Fruit fly (Drosophila melanogaster): Measurements from ENCODE around the gene IPIP.

IPIP gene

dm6 chr2L:6065823-6066222 is 18.0 kb downstream of the IPIP start, which contains the start of the genes Fbw5 and CG9147 (continued):
- TF ChIP-seq Hand (GFP tag; optimal IDR thresholded peaks at IDR 0.05) (peak; percentile 99), Chrac-16 (GFP tag; optimal IDR thresholded peaks at IDR 0.05) (peak; percentile 100), ac (GFP tag; optimal IDR thresholded peaks at IDR 0.05) (peak; percentile 98), CG6175 (GFP tag; IDR thresholded peaks at IDR 0.05) (peak; percentile 98), CG10267 (tag; optimal IDR thresholded peaks at IDR 0.05) (peak; percentile 98), phol (tag; optimal IDR thresholded peaks at IDR 0.05) (peak; percentile 98), cas (GFP tag; IDR thresholded peaks at IDR 0.05) (peak; percentile 99), CG11398 (GFP tag; optimal IDR thresholded peaks at IDR 0.05) (peak; percentile 99), Nf-YA (GFP tag; IDR thresholded peaks at IDR 0.05) (peak; percentile 99), Sox100B (GFP tag; optimal IDR thresholded peaks at IDR 0.05) (peak; percentile 99), Doc3 (GFP tag; IDR thresholded peaks at IDR 0.05; ENCODE audit: partially characterized antibody) (no peak; the same call in 2 of the 3 replicates), CG8089 (GFP tag; optimal IDR thresholded peaks at IDR 0.05) (peak; percentile 99), onecut (GFP tag; IDR thresholded peaks at IDR 0.05) (peak; percentile 99), CG8290 (GFP tag; optimal IDR thresholded peaks at IDR 0.05) (peak; percentile 99), CG8290 (tag; optimal IDR thresholded peaks at IDR 0.05) (peak; percentile 97 to 100), az2 (GFP tag; optimal IDR thresholded peaks at IDR 0.05) (peak; percentile 100), Hey (tag; optimal IDR thresholded peaks at IDR 0.05) (peak; percentile 97), CG15514 (GFP tag; optimal IDR thresholded peaks at IDR 0.05) (peak; percentile 95), CG16863 (GFP tag; optimal IDR thresholded peaks at IDR 0.05) (peak; percentile 99), Elba2 (GFP tag; optimal IDR thresholded peaks at IDR 0.05) (peak; percentile 97), CG13424 (tag; optimal IDR thresholded peaks at IDR 0.05) (peak; percentile 100), pita (GFP tag; optimal IDR thresholded peaks at IDR 0.05) (no peak), CG33557 (GFP tag; optimal IDR thresholded peaks at IDR 0.05) (peak; percentile 99), Sin3A (optimal IDR thresholded peaks at IDR 0.05) (no peak), bab2 (GFP tag; optimal IDR thresholded peaks at IDR 0.05) (peak; percentile 100), wor (GFP tag; IDR thresholded peaks at IDR 0.05) (peak; percentile 99), CG10979 (tag; optimal IDR thresholded peaks at IDR 0.05) (peak; percentile 99), CG14667 (GFP tag; IDR thresholded peaks at IDR 0.05) (peak; percentile 98), CG43689 (GFP tag; IDR thresholded peaks at IDR 0.05) (peak; percentile 99), Lpt (GFP tag; optimal IDR thresholded peaks at IDR 0.05) (no peak), Oli (tag; optimal IDR thresholded peaks at IDR 0.05) (peak; percentile 100), CG30431 (GFP tag; optimal IDR thresholded peaks at IDR 0.05) (peak; percentile 99), CG4707 (GFP tag; optimal IDR thresholded peaks at IDR 0.05) (peak; percentile 98), pho (GFP tag; optimal IDR thresholded peaks at IDR 0.05) (peak; percentile 99), cg (GFP tag; optimal IDR thresholded peaks at IDR 0.05) (peak; percentile 11), fd64A (GFP tag; optimal IDR thresholded peaks at IDR 0.05) (peak; percentile 97), wdn (GFP tag; IDR thresholded peaks at IDR 0.05) (peak; percentile 99), nerfin-1 (tag; optimal IDR thresholded peaks at IDR 0.05) (peak; percentile 97), yki (optimal IDR thresholded peaks at IDR 0.05) (no peak), gt (GFP tag; IDR thresholded peaks at IDR 0.05) (peak; percentile 98), CG12219 (GFP tag; optimal IDR thresholded peaks at IDR 0.05) (peak; percentile 100), CG7928 (GFP tag; optimal IDR thresholded peaks at IDR 0.05) (peak; percentile 84), CG31365 (tag; optimal IDR thresholded peaks at IDR 0.05) (peak; percentile 92), Ssrp (tag; optimal IDR thresholded peaks at IDR 0.05) (peak; percentile 100), dati (GFP tag; IDR thresholded peaks at IDR 0.05) (peak; percentile 98), CG11560 (tag; IDR thresholded peaks at IDR 0.05) (peak; percentile 94), CG18476 (GFP tag; optimal IDR thresholded peaks at IDR 0.05) (peak; percentile 99), run (tag; optimal IDR thresholded peaks at IDR 0.05) (peak; percentile 99), CG15601 (tag; optimal IDR thresholded peaks at IDR 0.05) (peak; percentile 99), chm (GFP tag; IDR thresholded peaks at IDR 0.05) (peak; percentile 100), CG2678 (tag; optimal IDR thresholded peaks at IDR 0.05) (peak; percentile 100), ken (GFP tag; IDR thresholded peaks at IDR 0.05) (peak; percentile 100)
